Fruit fly (Drosophila melanogaster) whole organism, wandering third instar larva: ENCODE data around the gene Pex1.

Source experiments
- Abd-B ChIP-seq: fragments of >200 bp; optimal IDR thresholded peaks from 2 replicates; lab custom pipeline; 2017; ENCODE audit warnings: missing biosample characterization, missing genetic modification characterization
- Dif ChIP-seq: fragments of 200-275, 200-300 bp; sonication (Bioruptor generic); optimal IDR thresholded peaks from 2 replicates; lab custom pipeline; 2018; ENCODE audit warnings: missing biosample characterization, missing genetic modification characterization; ENCODE audit not compliant: partially characterized antibody
- GATAd ChIP-seq: sonication (Bioruptor generic); optimal IDR thresholded peaks from 2 replicates; lab custom pipeline; 2016; ENCODE audit warnings: missing biosample characterization, missing genetic modification characterization
- Hnf4 ChIP-seq: fragments of 200-800 bp; sonication (Bioruptor generic); optimal IDR thresholded peaks from 2 replicates; lab custom pipeline; 2016; ENCODE audit warnings: missing biosample characterization, mild to moderate bottlenecking, missing genetic modification characterization
- OdsH ChIP-seq: fragments of 200-800 bp; sonication (Bioruptor generic); optimal IDR thresholded peaks from 2 replicates; lab custom pipeline; 2016; ENCODE audit warnings: missing biosample characterization, mild to moderate bottlenecking, missing genetic modification characterization
- Sp1 ChIP-seq: fragments of 200-800 bp; sonication (Bioruptor generic); optimal IDR thresholded peaks from 3 replicates; lab custom pipeline; 2019; ENCODE audit warnings: missing biosample characterization, mild to moderate bottlenecking, missing genetic modification characterization, moderate library complexity
- Vsx2 ChIP-seq: fragments of 200-300, 225-300 bp; sonication (Bioruptor generic); optimal IDR thresholded peaks from 2 replicates; lab custom pipeline; 2018; ENCODE audit warnings: missing biosample characterization, missing genetic modification characterization; ENCODE audit not compliant: partially characterized antibody
- dl ChIP-seq, 2 experiments: fragments of 175-275, 200-275 bp in 1 of 2; fragments of 200-275 bp in 1 of 2; sonication (Bioruptor generic); optimal IDR thresholded peaks; lab custom pipeline; 2018; ENCODE audit warnings: mild to moderate bottlenecking in 2 of 2, missing biosample characterization in 2 of 2, missing genetic modification characterization in 2 of 2, moderate library complexity in 2 of 2; ENCODE audit not compliant: partially characterized antibody in 2 of 2, insufficient read depth in 1 of 2
- fru ChIP-seq: fragments of 200-800 bp; sonication (Bioruptor generic); optimal IDR thresholded peaks from 3 replicates; lab custom pipeline; 2016; ENCODE audit warnings: missing biosample characterization, mild to moderate bottlenecking, missing genetic modification characterization
- h ChIP-seq: fragments of 200-800 bp; sonication (Bioruptor generic); optimal IDR thresholded peaks from 3 replicates; lab custom pipeline; 2016; ENCODE audit warnings: missing biosample characterization, mild to moderate bottlenecking, missing genetic modification characterization
- jim ChIP-seq: fragments of 175-275, 200-325 bp; sonication (Bioruptor generic); optimal IDR thresholded peaks from 2 replicates; lab custom pipeline; 2016; ENCODE audit warnings: missing biosample characterization, mild to moderate bottlenecking, missing genetic modification characterization
- psq ChIP-seq: fragments of 200-800 bp; sonication (Bioruptor generic); optimal IDR thresholded peaks from 3 replicates; lab custom pipeline; 2017; ENCODE audit warnings: missing biosample characterization, mild to moderate bottlenecking, missing genetic modification characterization, moderate library complexity
- sage ChIP-seq: fragments of 200-800 bp; sonication (Bioruptor generic); optimal IDR thresholded peaks from 2 replicates; lab custom pipeline; 2016; ENCODE audit warnings: missing biosample characterization, mild to moderate bottlenecking, missing genetic modification characterization

- TF ChIP-seq GATAd (GFP tag; lab: Kevin White, UChicago) (no peak), Dif (GFP tag; lab: Kevin White, UChicago) (no peak), fru (no peak), OdsH (GFP tag; lab: Kevin White, UChicago) (no peak), Abd-B (GFP tag; lab: Kevin White, UChicago) (no peak), jim (no peak), Sp1 (GFP tag; lab: Kevin White, UChicago) (no peak), dl (GFP tag; optimal IDR thresholded peaks at IDR 0.05; lab: Kevin White, UChicago; ENCODE audit: insufficient read depth in 1 of 2, partially characterized antibody in 2 of 2) (no peak), sage (GFP tag; lab: Kevin White, UChicago) (no peak), psq (GFP tag; lab: Kevin White, UChicago) (no peak), Vsx2 (GFP tag; lab: Kevin White, UChicago) (no peak), h (GFP tag; lab: Kevin White, UChicago) (no peak), Hnf4 (no peak)
These were observed 7.7 kb upstream of the Pex1 start for dm6 chr3L:14064065-14064414.
